Fruit fly (Drosophila melanogaster): ENCODE data around the gene S-Lap2.

S-Lap2 gene

dm6 chr3L:8603880-8604692 lies 15.6 kb upstream of the S-Lap2 start, which contains the start of the genes CG5989 and CG6282 (continued):
- TF ChIP-seq OdsH (GFP tag; optimal IDR thresholded peaks at IDR 0.05) (peak; percentile 7), CG6276 (GFP tag; optimal IDR thresholded peaks at IDR 0.05) (no peak), topi (GFP tag; optimal IDR thresholded peaks at IDR 0.05) (no peak), Ets96B (tag; optimal IDR thresholded peaks at IDR 0.05) (no peak), CG10631 (GFP tag; optimal IDR thresholded peaks at IDR 0.05) (no peak), Gug (GFP tag; IDR thresholded peaks at IDR 0.05) (0 out of 2 replicates have a peak, but pooled peaks have one; percentile 15), CG11902 (GFP tag; optimal IDR thresholded peaks at IDR 0.05) (no peak)

dm6 chr3L:8607449-8607848 lies 12.2 kb upstream of the S-Lap2 start:
- TF ChIP-seq Eip75B (GFP tag; optimal IDR thresholded peaks at IDR 0.05), result peak; percentile 26
- TF ChIP-seq topi (GFP tag; optimal IDR thresholded peaks at IDR 0.05), result peak; percentile 20
- no peak for TF ChIP-seq CG8319 (GFP tag; optimal IDR thresholded peaks at IDR 0.05)
- peak; percentile 55 for TF ChIP-seq Ets96B (tag; optimal IDR thresholded peaks at IDR 0.05)
- peak; percentile 22 for TF ChIP-seq CG6808 (GFP tag; optimal IDR thresholded peaks at IDR 0.05)
- peak; percentile 14 for TF ChIP-seq Met (GFP tag; optimal IDR thresholded peaks at IDR 0.05)
- no peak for TF ChIP-seq CG7368 (GFP tag; optimal IDR thresholded peaks at IDR 0.05)
- no peak for TF ChIP-seq Sox15 (GFP tag; optimal IDR thresholded peaks at IDR 0.05)
- TF ChIP-seq Hr39 (GFP tag; optimal IDR thresholded peaks at IDR 0.05), result peak; percentile 13
- 0 out of 3 replicates have a peak, but pooled peaks have one; percentile 23 for TF ChIP-seq eg (GFP tag; IDR thresholded peaks at IDR 0.05)
- peak; percentile 85 for TF ChIP-seq Eip78C (GFP tag)
- peak; percentile 22 for TF ChIP-seq Sox14 (GFP tag; optimal IDR thresholded peaks at IDR 0.05)
- TF ChIP-seq CG11294 (GFP tag; IDR thresholded peaks at IDR 0.05), result no peak
- no peak for TF ChIP-seq Blimp-1 (GFP tag; optimal IDR thresholded peaks at IDR 0.05)
- no peak for TF ChIP-seq CG3032 (tag; optimal IDR thresholded peaks at IDR 0.05)
- TF ChIP-seq vri (GFP tag; optimal IDR thresholded peaks at IDR 0.05), result no peak
- no peak for TF ChIP-seq CG6854 (GFP tag; optimal IDR thresholded peaks at IDR 0.05)
- TF ChIP-seq CG4318 (GFP tag; optimal IDR thresholded peaks at IDR 0.05), result no peak
- peak; percentile 10 for TF ChIP-seq Sox102F (GFP tag; optimal IDR thresholded peaks at IDR 0.05)
- TF ChIP-seq CG10669 (GFP tag; optimal IDR thresholded peaks at IDR 0.05), result peak; percentile 45
- TF ChIP-seq pdm3 (GFP tag; optimal IDR thresholded peaks at IDR 0.05), result peak; percentile 41
- TF ChIP-seq lz (GFP tag; optimal IDR thresholded peaks at IDR 0.05), result peak; percentile 8
- TF ChIP-seq CG16779 (tag; optimal IDR thresholded peaks at IDR 0.05), result no peak
- TF ChIP-seq fd59A (GFP tag; optimal IDR thresholded peaks at IDR 0.05), result peak; percentile 8
- no peak for TF ChIP-seq CG34406 (GFP tag; optimal IDR thresholded peaks at IDR 0.05)
- TF ChIP-seq dac (GFP tag; optimal IDR thresholded peaks at IDR 0.05), result no peak
- TF ChIP-seq OdsH (GFP tag; optimal IDR thresholded peaks at IDR 0.05), result peak; percentile 26
- TF ChIP-seq CG6163 (GFP tag; IDR thresholded peaks at IDR 0.05), result 0 out of 3 replicates have a peak, but pooled peaks have one; percentile 43
- no peak for TF ChIP-seq CG11902 (GFP tag; optimal IDR thresholded peaks at IDR 0.05)
- peak; percentile 75 for TF ChIP-seq svp (GFP tag)
- peak; percentile 24 for TF ChIP-seq Smox (GFP tag; optimal IDR thresholded peaks at IDR 0.05)
- TF ChIP-seq CG10631 (GFP tag; optimal IDR thresholded peaks at IDR 0.05), result peak; percentile 43
- no peak for TF ChIP-seq fkh (GFP tag; optimal IDR thresholded peaks at IDR 0.05)
- TF ChIP-seq CG8119 (GFP tag; IDR thresholded peaks at IDR 0.05), result 0 out of 3 replicates have a peak, but pooled peaks have one; percentile 25
- no peak for TF ChIP-seq dsx (GFP tag; optimal IDR thresholded peaks at IDR 0.05; ENCODE audit: poor library complexity, severe bottlenecking)
- TF ChIP-seq CG3919 (GFP tag; optimal IDR thresholded peaks at IDR 0.05), result peak; percentile 48
- TF ChIP-seq Gug (GFP tag; IDR thresholded peaks at IDR 0.05), result 0 out of 2 replicates have a peak, but pooled peaks have one; percentile 35
- TF ChIP-seq esn (GFP tag; optimal IDR thresholded peaks at IDR 0.05), result no peak
- TF ChIP-seq CG8632 (GFP tag; optimal IDR thresholded peaks at IDR 0.05), result no peak
- peak; percentile 23 for TF ChIP-seq acj6 (GFP tag; optimal IDR thresholded peaks at IDR 0.05)
- no peak for TF ChIP-seq Ets21C (GFP tag; optimal IDR thresholded peaks at IDR 0.05)
- TF ChIP-seq Hr4 (GFP tag; optimal IDR thresholded peaks at IDR 0.05), result peak; percentile 28
- TF ChIP-seq Lpt (GFP tag; optimal IDR thresholded peaks at IDR 0.05), result no peak
- TF ChIP-seq fd85E (GFP tag; optimal IDR thresholded peaks at IDR 0.05), result no peak
- 0 out of 2 replicates have a peak, but pooled peaks have one; percentile 14 for TF ChIP-seq CG15336 (GFP tag; IDR thresholded peaks at IDR 0.05)
- peak; percentile 44 for TF ChIP-seq CG32006 (GFP tag; optimal IDR thresholded peaks at IDR 0.05)

All from whole organism, prepupa.